Worm (Caenorhabditis elegans): ENCODE results near the gene Y54F10AM.11.
A peak's percentile ranks its signal among the peaks of the same experiment; 100 is the strongest.

Gene Y54F10AM.11

DNA sequence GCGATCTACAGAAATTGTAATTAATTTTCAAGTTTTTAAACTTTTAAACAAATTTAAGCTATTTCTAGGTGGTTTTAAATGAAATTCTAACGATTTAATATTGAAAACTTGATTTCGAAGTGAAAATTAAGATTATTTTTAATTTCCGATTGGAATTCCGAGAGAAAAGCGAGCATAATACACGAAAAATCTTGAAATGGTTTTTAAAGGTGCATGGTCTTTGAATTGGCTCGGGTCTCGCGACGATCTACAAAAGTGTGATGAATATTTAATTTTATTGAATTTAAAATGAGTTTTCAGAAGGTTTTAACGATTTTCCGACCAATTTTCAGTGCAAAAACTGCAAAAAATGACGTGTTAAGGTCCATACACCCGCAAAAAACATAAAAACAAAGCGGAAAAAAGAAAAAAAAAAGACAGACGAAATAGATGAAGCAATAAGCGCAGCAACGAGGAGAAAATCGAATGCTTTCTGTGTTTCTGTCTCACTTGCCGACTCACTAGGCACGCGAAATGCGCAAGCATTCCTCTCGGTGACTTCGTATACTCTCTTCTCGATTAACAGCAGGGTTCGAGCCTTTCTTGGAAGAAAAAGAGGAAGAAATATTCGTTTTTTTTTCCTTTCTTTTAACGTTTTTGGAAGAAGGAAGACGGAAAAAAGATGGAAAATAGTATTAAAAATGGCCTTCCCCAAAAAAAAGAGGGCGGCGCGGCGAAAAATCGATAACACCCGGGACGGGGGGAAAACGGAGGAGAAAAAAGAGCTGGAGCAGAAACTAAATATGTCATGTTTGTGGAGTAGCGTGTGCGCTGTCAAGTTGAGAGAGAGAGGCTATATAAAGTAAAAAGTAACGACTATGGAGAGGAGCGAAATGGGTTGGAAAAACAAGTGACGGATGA lies 12.8 kb upstream of the Y54F10AM.11 start (continued):
- TF ChIP-seq fkh-4 (tag; optimal IDR thresholded peaks at IDR 0.05; ENCODE audit: borderline replicate concordance) = no peak
- TF ChIP-seq mdl-1 (tag; optimal IDR thresholded peaks at IDR 0.05) = peak in 1 of 2 experiments; percentile 44
- TF ChIP-seq dpl-1 (GFP tag; optimal IDR thresholded peaks at IDR 0.05) = peak in 2 of 3 experiments; percentile 57 to 66
- TF ChIP-seq hlh-17 (GFP tag; optimal IDR thresholded peaks at IDR 0.05; ENCODE audit: borderline replicate concordance) = no peak
- TF ChIP-seq snu-23 (GFP tag; optimal IDR thresholded peaks at IDR 0.05) = peak; percentile 64
- peak; percentile 51 for TF ChIP-seq nhr-47 (tag; optimal IDR thresholded peaks at IDR 0.05)
- TF ChIP-seq fkh-8 (tag; optimal IDR thresholded peaks at IDR 0.05) = peak; percentile 60
- no peak for TF ChIP-seq ceh-90 (tag; optimal IDR thresholded peaks at IDR 0.05)
- TF ChIP-seq blmp-1 (tag; optimal IDR thresholded peaks at IDR 0.05) = peak; percentile 54
- no peak for TF ChIP-seq nhr-76 (tag; optimal IDR thresholded peaks at IDR 0.05)
- TF ChIP-seq hpl-2 (GFP tag; optimal IDR thresholded peaks at IDR 0.05) = no peak
- TF ChIP-seq ceh-8 (GFP tag; optimal IDR thresholded peaks at IDR 0.05) = no peak
- TF ChIP-seq unc-30 (tag; optimal IDR thresholded peaks at IDR 0.05) = no peak
- no peak for TF ChIP-seq ama-1 (optimal IDR thresholded peaks at IDR 0.05)
- TF ChIP-seq nhr-20 (tag; optimal IDR thresholded peaks at IDR 0.05) = peak; percentile 18
- TF ChIP-seq lin-13 (GFP tag; optimal IDR thresholded peaks at IDR 0.05) = peak; percentile 21
- TF ChIP-seq nhr-85 (tag) = peak; percentile 58
- TF ChIP-seq lin-14 (GFP tag; optimal IDR thresholded peaks at IDR 0.05) = peak; percentile 88
- no peak for TF ChIP-seq lir-3 (tag; optimal IDR thresholded peaks at IDR 0.05; ENCODE audit: poor library complexity)
- peak; percentile 35 for TF ChIP-seq dsc-1 (tag; optimal IDR thresholded peaks at IDR 0.05)
- TF ChIP-seq rnt-1 (tag; optimal IDR thresholded peaks at IDR 0.05) = no peak
- TF ChIP-seq C16A3.4 (tag; optimal IDR thresholded peaks at IDR 0.05) = peak; percentile 59

DNA sequence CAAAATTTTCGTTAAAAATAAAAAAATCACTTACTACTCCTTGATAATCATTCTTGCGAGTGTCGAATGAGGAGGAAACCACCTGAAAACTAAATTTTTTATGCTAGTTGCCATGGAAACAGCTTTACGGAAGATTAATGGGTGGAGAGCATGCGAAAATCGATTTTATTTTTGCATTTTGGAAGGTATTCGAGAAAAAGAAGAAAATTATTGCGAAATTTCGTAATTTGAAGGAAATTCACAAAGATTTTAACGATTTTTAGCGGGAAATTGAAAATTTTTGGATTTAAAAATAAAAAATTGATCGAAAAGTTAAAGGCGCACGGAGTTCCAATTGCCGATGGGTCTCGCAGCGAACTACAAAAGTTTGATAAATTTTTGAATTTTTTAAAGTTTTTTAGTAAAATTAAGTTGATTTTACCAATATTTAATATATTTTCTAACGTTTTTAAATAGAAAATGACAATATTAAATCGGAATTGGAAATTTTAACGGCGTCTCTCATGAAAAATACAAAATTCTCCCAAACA lies 11.9 kb upstream of the Y54F10AM.11 start, which contains the start of gene Y54F10AR.1:
Y54F10AR.1 (minus strand) TSS at position 51 of the 530 bp plus-strand sequence.
- TF ChIP-seq efl-1 (optimal IDR thresholded peaks at IDR 0.05) (peak in 1 of 2 experiments; percentile 13), efl-1 (GFP tag; optimal IDR thresholded peaks at IDR 0.05 in 1 of 2) (peak in 1 of 2 experiments; percentile 10), unc-62 (GFP tag; optimal IDR thresholded peaks at IDR 0.05) (no peak), lin-14 (GFP tag; optimal IDR thresholded peaks at IDR 0.05) (no peak)

DNA sequence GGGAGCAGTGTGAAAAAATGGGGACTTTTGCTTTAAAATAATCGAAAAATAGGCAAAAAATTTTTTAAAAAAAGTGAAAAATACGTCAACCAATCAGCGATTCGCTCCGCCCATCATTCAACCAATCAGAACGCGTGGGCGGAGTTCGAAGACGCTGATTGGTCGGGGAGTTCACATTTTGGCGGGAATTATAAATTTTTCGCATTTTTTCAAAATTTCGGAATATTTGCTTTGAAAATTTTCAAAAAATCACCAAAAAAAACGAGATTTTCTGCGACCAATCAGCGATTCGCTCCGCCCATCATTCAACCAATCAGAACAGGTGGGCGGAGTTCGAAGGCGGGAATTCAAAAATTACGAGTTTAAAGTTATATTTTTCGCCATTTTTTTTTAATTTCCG lies 8.6 kb upstream of the Y54F10AM.11 start:
- TF ChIP-seq swsn-7 (tag; optimal IDR thresholded peaks at IDR 0.05) (no peak), fos-1 (tag; optimal IDR thresholded peaks at IDR 0.05) (no peak), hlh-4 (tag; optimal IDR thresholded peaks at IDR 0.05) (no peak), efl-1 (optimal IDR thresholded peaks at IDR 0.05) (no peak), efl-1 (GFP tag; optimal IDR thresholded peaks at IDR 0.05 in 1 of 2) (peak; percentile 8 to 24), ama-1 (optimal IDR thresholded peaks at IDR 0.05) (no peak), unc-30 (tag; optimal IDR thresholded peaks at IDR 0.05) (no peak), Y116A8C.19 (tag; optimal IDR thresholded peaks at IDR 0.05; ENCODE audit: borderline replicate concordance) (no peak)

- no peak for TF ChIP-seq egl-27 (tag; optimal IDR thresholded peaks at IDR 0.05)
- no peak for TF ChIP-seq nhr-71 (tag; optimal IDR thresholded peaks at IDR 0.05)
Measured at ce11 chrIII:2571447-2571846, 7.7 kb upstream of the Y54F10AM.11 start, which contains the start of gene Y54F10AR.2. Gene Y54F10AR.2 (minus strand): TSS chrIII:2571547.

DNA sequence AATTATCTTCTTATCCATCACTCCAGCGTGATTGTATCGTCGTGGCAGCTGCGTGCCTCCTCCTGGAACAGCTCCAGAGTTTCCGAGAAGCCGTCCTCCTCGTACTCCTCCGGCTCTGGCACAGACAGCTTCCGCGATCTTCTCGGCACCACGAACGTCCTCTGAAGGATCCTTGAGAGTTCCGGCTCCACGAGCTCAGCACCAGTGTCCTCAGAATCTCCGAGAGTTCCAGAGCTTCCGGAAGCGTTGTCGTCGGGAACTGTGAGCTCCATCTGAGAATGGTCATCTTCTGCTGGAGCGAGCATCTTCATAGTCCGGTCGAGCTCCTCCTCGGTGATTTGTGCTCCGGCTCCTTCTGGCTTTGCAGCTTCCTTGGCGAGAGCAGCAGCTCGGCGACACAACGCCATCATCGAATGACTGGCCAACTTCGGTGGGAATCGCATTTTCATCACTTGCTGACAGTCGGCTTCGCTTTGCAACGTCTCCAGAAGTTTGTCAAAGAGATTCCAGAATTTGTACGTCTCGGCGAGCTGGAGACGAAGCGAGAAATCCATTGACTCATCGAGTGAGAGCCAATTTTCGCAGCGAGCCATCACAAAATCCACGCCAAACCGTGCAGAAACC lies 638 bp downstream of the Y54F10AM.11 start:
- no peak for TF ChIP-seq nhr-85 (tag)
